Fruit fly (Drosophila melanogaster): ENCODE results near the gene CG13615.

DNA sequence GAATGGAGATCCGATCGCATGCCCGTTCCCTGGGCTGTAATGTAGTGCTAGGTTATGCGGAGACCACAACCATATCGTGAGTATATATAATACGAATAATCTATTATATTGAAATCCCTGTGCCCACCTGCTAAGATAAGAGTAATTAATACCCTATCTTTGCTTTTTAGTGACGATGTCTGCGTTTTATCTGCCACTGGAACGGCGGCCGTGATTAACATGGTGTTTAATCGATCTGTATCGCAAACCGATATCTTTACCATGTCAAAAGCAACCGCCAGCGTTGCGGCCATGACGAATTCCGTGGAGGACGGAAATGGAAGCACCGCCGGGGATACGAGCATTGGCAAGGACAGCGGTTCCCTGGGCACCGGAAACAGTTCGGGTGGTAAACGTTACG, 36.9 kb upstream of the CG13615 start:
- TF ChIP-seq psq (optimal IDR thresholded peaks at IDR 0.05) (no peak), ttk (optimal IDR thresholded peaks at IDR 0.05) (no peak), Sin3A (optimal IDR thresholded peaks at IDR 0.05) (no peak), h (optimal IDR thresholded peaks at IDR 0.05) (no peak)

All from Kc167 (cell line).